Worm (Caenorhabditis elegans) whole organism, L1 larva: ENCODE measurements around the gene F19G12.8.

Experiments
- C04F5.9 ChIP-seq: sonication (generic microtip); optimal IDR thresholded peaks from 2 replicates; lab custom pipeline; 2016; ENCODE audit warnings: missing genetic modification characterization, missing compliant biosample characterization
- C16A3.4 ChIP-seq: fragments of 150-350 bp; optimal IDR thresholded peaks from 2 replicates; lab custom pipeline; 2014; ENCODE audit warnings: missing biosample characterization, missing genetic modification characterization
- F16B12.6 ChIP-seq: fragments of 150-350 bp; optimal IDR thresholded peaks from 2 replicates; lab custom pipeline; 2014; ENCODE audit warnings: missing biosample characterization, missing genetic modification characterization
- aha-1 ChIP-seq: fragments of 150-350 bp; optimal IDR thresholded peaks from 2 replicates; lab custom pipeline; 2014; ENCODE audit warnings: missing biosample characterization, missing genetic modification characterization
- blmp-1 ChIP-seq: fragments of 150-350 bp; optimal IDR thresholded peaks from 2 replicates; lab custom pipeline; 2014; ENCODE audit warnings: missing biosample characterization, missing genetic modification characterization
- ceh-82 ChIP-seq, 3 experiments: fragments of 150-350 bp in 1 of 3; sonication (generic microtip) in 2 of 3; optimal IDR thresholded peaks; 2 replicates each; lab custom pipeline; 2014 to 2017; ENCODE audit warnings: missing biosample characterization in 3 of 3, missing genetic modification characterization in 3 of 3
- ceh-90 ChIP-seq: sonication (generic microtip); optimal IDR thresholded peaks from 2 replicates; lab custom pipeline; 2016; ENCODE audit warnings: missing genetic modification characterization, missing compliant biosample characterization
- dpl-1 ChIP-seq, 3 experiments: fragments of 150-350 bp in 2 of 3; sonication (generic microtip) in 1 of 3; optimal IDR thresholded peaks; 2 replicates each; lab custom pipeline; 2014 to 2017; ENCODE audit warnings: missing biosample characterization in 3 of 3, missing genetic modification characterization in 3 of 3, missing genetic modification reagents in 3 of 3
- dsc-1 ChIP-seq: sonication (generic microtip); optimal IDR thresholded peaks from 2 replicates; lab custom pipeline; 2016; ENCODE audit warnings: mild to moderate bottlenecking, missing genetic modification characterization, missing compliant biosample characterization
- efl-1 ChIP-seq, 4 experiments: fragments of 150-350 bp; optimal IDR thresholded peaks in 3 of 4; peaks in 1 of 4; 1 replicate in 1 of 4; 2 replicates in 3 of 4; lab custom pipeline; 2014; ENCODE audit warnings: missing biosample characterization in 2 of 4, missing genetic modification characterization in 2 of 4, missing genetic modification reagents in 2 of 4
- elt-2 ChIP-seq: sonication (generic microtip); optimal IDR thresholded peaks from 2 replicates; lab custom pipeline; 2016; ENCODE audit warnings: missing genetic modification characterization, mild to moderate bottlenecking, inconsistent platforms, missing compliant biosample characterization, missing genetic modification reagents
- elt-3 ChIP-seq, 6 experiments: fragments of 150-350 bp in 1 of 6; sonication (generic microtip); optimal IDR thresholded peaks; 2 replicates each; lab custom pipeline; 2017 to 2018; ENCODE audit warnings: missing biosample characterization in 6 of 6, missing genetic modification characterization in 6 of 6, inconsistent platforms in 1 of 6
- ets-5 ChIP-seq: fragments of 200-800 bp; sonication (Bioruptor generic); IDR thresholded peaks from 2 replicates; pipeline ENCODE4 v1.3.6; 2022; ENCODE audit warnings: missing genetic modification characterization, missing compliant biosample characterization
- fkh-10 ChIP-seq: sonication (generic microtip); optimal IDR thresholded peaks from 2 replicates; lab custom pipeline; 2017; ENCODE audit warnings: missing biosample characterization, missing genetic modification reagents, missing genetic modification characterization
- fkh-4 ChIP-seq: sonication (generic microtip); optimal IDR thresholded peaks from 2 replicates; lab custom pipeline; 2016; ENCODE audit warnings: missing compliant biosample characterization, missing genetic modification characterization, borderline replicate concordance
- fkh-8 ChIP-seq: sonication (generic microtip); optimal IDR thresholded peaks from 2 replicates; lab custom pipeline; 2016; ENCODE audit warnings: mild to moderate bottlenecking, missing genetic modification characterization, missing compliant biosample characterization
- fos-1 ChIP-seq: fragments of 150-350 bp; optimal IDR thresholded peaks from 2 replicates; lab custom pipeline; 2014; ENCODE audit warnings: missing biosample characterization, missing genetic modification characterization
- grh-1 ChIP-seq: fragments of 200-800 bp; sonication (Bioruptor generic); IDR thresholded peaks from 2 replicates; pipeline ENCODE4 v1.3.6; 2022; ENCODE audit warnings: missing genetic modification reagents, missing genetic modification characterization, missing compliant biosample characterization
- hlh-4 ChIP-seq: sonication (generic microtip); optimal IDR thresholded peaks from 2 replicates; lab custom pipeline; 2016; ENCODE audit warnings: mild to moderate bottlenecking, missing genetic modification characterization, missing compliant biosample characterization
- isw-1 ChIP-seq: fragments of 200-800 bp; sonication (Bioruptor generic); IDR thresholded peaks from 2 replicates; pipeline ENCODE4 v1.3.6; 2022; ENCODE audit warnings: missing genetic modification characterization, missing compliant biosample characterization
- lin-14 ChIP-seq: fragments of 200-800 bp; sonication (Bioruptor generic); optimal IDR thresholded peaks from 2 replicates; lab custom pipeline; 2018; ENCODE audit warnings: mild to moderate bottlenecking, missing genetic modification characterization, moderate library complexity, missing compliant biosample characterization
- lin-35 ChIP-seq, 2 experiments: fragments of 150-350 bp; optimal IDR thresholded peaks; 2 replicates each; lab custom pipeline; 2014; ENCODE audit warnings: missing biosample characterization in 2 of 2, missing genetic modification characterization in 2 of 2, missing genetic modification reagents in 2 of 2
- lin-39 ChIP-seq: fragments of 150-350 bp; optimal IDR thresholded peaks from 2 replicates; lab custom pipeline; 2014; ENCODE audit warnings: missing biosample characterization, missing genetic modification reagents, missing genetic modification characterization
- mef-2 ChIP-seq: fragments of 150-350 bp; optimal IDR thresholded peaks from 2 replicates; lab custom pipeline; 2014; ENCODE audit warnings: missing biosample characterization, missing genetic modification characterization
- mep-1 ChIP-seq: fragments of 150-350 bp; optimal IDR thresholded peaks from 2 replicates; lab custom pipeline; 2014; ENCODE audit warnings: missing biosample characterization, missing genetic modification characterization
- rnt-1 ChIP-seq: sonication (generic microtip); optimal IDR thresholded peaks from 2 replicates; lab custom pipeline; 2016; ENCODE audit warnings: mild to moderate bottlenecking, missing genetic modification characterization, moderate library complexity, missing compliant biosample characterization
- skn-1 ChIP-seq: fragments of 150-350 bp; optimal IDR thresholded peaks from 2 replicates; lab custom pipeline; 2014; ENCODE audit warnings: missing biosample characterization, missing genetic modification characterization
- snu-23 ChIP-seq: sonication (generic microtip); optimal IDR thresholded peaks from 2 replicates; lab custom pipeline; 2016; ENCODE audit warnings: missing genetic modification characterization, missing compliant biosample characterization
- sox-4 ChIP-seq: sonication (generic microtip); optimal IDR thresholded peaks from 2 replicates; lab custom pipeline; 2016; ENCODE audit warnings: missing genetic modification characterization, missing compliant biosample characterization
- swsn-7 ChIP-seq: sonication (generic microtip); optimal IDR thresholded peaks from 2 replicates; lab custom pipeline; 2016; ENCODE audit warnings: missing genetic modification characterization, missing compliant biosample characterization
- tlp-1 ChIP-seq: fragments of 150-350 bp; optimal IDR thresholded peaks from 2 replicates; lab custom pipeline; 2014; ENCODE audit warnings: missing biosample characterization, missing genetic modification characterization
- unc-130 ChIP-seq: fragments of 150-350 bp; optimal IDR thresholded peaks from 2 replicates; lab custom pipeline; 2017; ENCODE audit warnings: missing biosample characterization, missing genetic modification characterization, inconsistent platforms
- unc-30 ChIP-seq: sonication (generic microtip); optimal IDR thresholded peaks from 2 replicates; lab custom pipeline; 2017; ENCODE audit warnings: missing biosample characterization, missing genetic modification characterization
- unc-62 ChIP-seq: fragments of 150-350 bp; optimal IDR thresholded peaks from 2 replicates; lab custom pipeline; 2014; ENCODE audit warnings: missing biosample characterization, missing genetic modification reagents, missing genetic modification characterization
- unc-86 ChIP-seq: sonication (generic microtip); optimal IDR thresholded peaks from 2 replicates; lab custom pipeline; 2016; ENCODE audit warnings: missing genetic modification characterization, missing compliant biosample characterization
- vab-15 ChIP-seq: sonication (generic microtip); optimal IDR thresholded peaks from 2 replicates; lab custom pipeline; 2017; ENCODE audit warnings: missing genotype, mild to moderate bottlenecking, missing genetic modification characterization, missing compliant biosample characterization
- xbp-1 ChIP-seq: sonication (generic microtip); optimal IDR thresholded peaks from 2 replicates; lab custom pipeline; 2016; ENCODE audit warnings: missing genetic modification characterization, missing compliant biosample characterization
- ztf-11 ChIP-seq, 2 experiments: sonication (generic microtip); optimal IDR thresholded peaks; 2 replicates each; lab custom pipeline; 2016 to 2017; ENCODE audit warnings: missing genetic modification characterization in 2 of 2, missing biosample characterization in 1 of 2, missing compliant biosample characterization in 1 of 2

The F19G12.8 gene

ce11 chrX:1412844-1413243, 4.3 kb upstream of the F19G12.8 start, which contains the start of gene srh-19:
TSS of gene srh-19 (plus strand) at chrX:1413144.
- TF ChIP-seq fkh-4 (tag; lab: Kevin White, UChicago), result no peak
- no peak for TF ChIP-seq unc-86
- TF ChIP-seq dpl-1 (GFP tag; optimal IDR thresholded peaks at IDR 0.05; lab: Kevin White, UChicago), result no peak
- no peak for TF ChIP-seq hlh-4
- no peak for TF ChIP-seq mef-2
- TF ChIP-seq unc-62, result no peak
- TF ChIP-seq unc-130 (tag; lab: Kevin White, UChicago), result no peak
- TF ChIP-seq ceh-90 (tag; lab: Kevin White, UChicago), result no peak
- TF ChIP-seq elt-2 (tag; lab: Kevin White, UChicago), result no peak
- TF ChIP-seq isw-1 (GFP tag; lab: Robert Waterston, UW), result no peak
- no peak for TF ChIP-seq C16A3.4 (tag; lab: Kevin White, UChicago)

ce11 chrX:1419163-1419696, 2.1 kb downstream of the F19G12.8 start, which contains the start of gene F19G12.9:
TSS of gene F19G12.9 (plus strand) at chrX:1419213.
- TF ChIP-seq elt-2 (tag; lab: Kevin White, UChicago) (peak; percentile 7), blmp-1 (tag; lab: Kevin White, UChicago) (peak; percentile 20), rnt-1 (tag; lab: Kevin White, UChicago) (peak; percentile 29), ceh-82 (tag; optimal IDR thresholded peaks at IDR 0.05; lab: Kevin White, UChicago) (no peak), dsc-1 (tag; lab: Kevin White, UChicago) (no peak), C04F5.9 (tag; lab: Kevin White, UChicago) (no peak), swsn-7 (tag; lab: Kevin White, UChicago) (no peak), mep-1 (tag; lab: Kevin White, UChicago) (no peak), sox-4 (tag; lab: Kevin White, UChicago) (no peak), lin-35 (GFP tag; optimal IDR thresholded peaks at IDR 0.05; lab: Kevin White, UChicago) (peak in 1 of 2 experiments; percentile 54), lin-39 (tag; lab: Kevin White, UChicago) (no peak), efl-1 (optimal IDR thresholded peaks at IDR 0.05; lab: Kevin White, UChicago) (no peak), efl-1 (GFP tag; optimal IDR thresholded peaks at IDR 0.05 in 1 of 2; lab: Kevin White, UChicago) (no peak), skn-1 (tag; lab: Kevin White, UChicago) (peak; percentile 96), F16B12.6 (tag; lab: Kevin White, UChicago) (no peak)

- TF ChIP-seq unc-30 (tag; lab: Kevin White, UChicago) (no peak), ztf-11 (tag; optimal IDR thresholded peaks at IDR 0.05; lab: Kevin White, UChicago) (no peak), ets-5 (GFP tag; lab: Robert Waterston, UW) (no peak), elt-3 (tag; optimal IDR thresholded peaks at IDR 0.05; lab: Kevin White, UChicago) (peak in 1 of 6 experiments; percentile 30), xbp-1 (tag; lab: Kevin White, UChicago) (no peak), skn-1 (tag; lab: Kevin White, UChicago) (peak; percentile 100), lin-39 (tag; lab: Kevin White, UChicago) (no peak), fos-1 (tag; lab: Kevin White, UChicago) (no peak)
These were observed 3.4 kb downstream of the F19G12.8 start for ce11 chrX:1420524-1420923.

ce11 chrX:1424509-1424908, 7.4 kb downstream of the F19G12.8 start, which contains the start of gene F19G12.3:
TSS of gene F19G12.3 (plus strand) at chrX:1424809.
- TF ChIP-seq tlp-1 (tag; lab: Kevin White, UChicago) (no peak), skn-1 (tag; lab: Kevin White, UChicago) (peak; percentile 42), ets-5 (GFP tag; lab: Robert Waterston, UW) (no peak), xbp-1 (tag; lab: Kevin White, UChicago) (no peak), blmp-1 (tag; lab: Kevin White, UChicago) (no peak), fkh-8 (tag; lab: Kevin White, UChicago) (peak; percentile 7), snu-23 (GFP tag; lab: Kevin White, UChicago) (no peak)

ce11 chrX:1426425-1426824, 9.3 kb downstream of the F19G12.8 start, which contains the start of gene F19G12.11:
TSS of gene F19G12.11 (minus strand) at chrX:1426525.
- no peak for TF ChIP-seq grh-1 (GFP tag; lab: Robert Waterston, UW)
- no peak for TF ChIP-seq fkh-10
- TF ChIP-seq aha-1 (tag; lab: Kevin White, UChicago), result no peak
- TF ChIP-seq efl-1 (optimal IDR thresholded peaks at IDR 0.05; lab: Kevin White, UChicago), result no peak
- TF ChIP-seq efl-1 (GFP tag; optimal IDR thresholded peaks at IDR 0.05 in 1 of 2; lab: Kevin White, UChicago), result no peak
- no peak for TF ChIP-seq vab-15 (tag; lab: Kevin White, UChicago)
- no peak for TF ChIP-seq lin-14 (GFP tag; lab: Kevin White, UChicago)
- TF ChIP-seq fos-1 (tag; lab: Kevin White, UChicago), result no peak
